Worm (Caenorhabditis elegans): Measurements from ENCODE around the gene swp-1.

ce11 chrIII:5715467-5715866 lies 10.1 kb upstream of the swp-1 start:
- no peak for TF ChIP-seq elt-4 (tag; optimal IDR thresholded peaks at IDR 0.05)
- TF ChIP-seq fkh-10 (GFP tag; optimal IDR thresholded peaks at IDR 0.05): no peak
- no peak for TF ChIP-seq pha-4 (tag; optimal IDR thresholded peaks at IDR 0.05)

Data from whole organism, late embryonic.